Fruit fly (Drosophila melanogaster): ENCODE results near the gene Cds.

The Cds gene

dm6 chr3L:8177795-8178564, 50.4 kb downstream of the Cds start, which contains the start of gene Nmt (continued):
- TF ChIP-seq crp (GFP tag; optimal IDR thresholded peaks at IDR 0.05): peak; percentile 25 to 90
- TF ChIP-seq CG10209 (GFP tag; optimal IDR thresholded peaks at IDR 0.05): peak; percentile 36
- no peak for TF ChIP-seq HLH3B (GFP tag; IDR thresholded peaks at IDR 0.05)
- no peak for TF ChIP-seq Bteb2 (GFP tag; optimal IDR thresholded peaks at IDR 0.05)
- no peak for TF ChIP-seq al (GFP tag; IDR thresholded peaks at IDR 0.05)
- TF ChIP-seq gfzf (GFP tag; optimal IDR thresholded peaks at IDR 0.05): peak; percentile 80
- TF ChIP-seq Drgx (GFP tag; IDR thresholded peaks at IDR 0.05): no peak
- TF ChIP-seq CG42726 (GFP tag; IDR thresholded peaks at IDR 0.05; ENCODE audit: partially characterized antibody): peak; percentile 35; the same call in 1 of the 2 replicates
- peak; percentile 72 for TF ChIP-seq CG9932 (GFP tag; IDR thresholded peaks at IDR 0.05)
- TF ChIP-seq CG8765 (GFP tag; IDR thresholded peaks at IDR 0.05): no peak
- no peak for TF ChIP-seq CG10431 (GFP tag; optimal IDR thresholded peaks at IDR 0.05)
- TF ChIP-seq Dfd (GFP tag; optimal IDR thresholded peaks at IDR 0.05): no peak
- TF ChIP-seq Tbp (GFP tag; optimal IDR thresholded peaks at IDR 0.05): no peak
- TF ChIP-seq klu (GFP tag; IDR thresholded peaks at IDR 0.05): no peak
- TF ChIP-seq zfh1 (GFP tag; IDR thresholded peaks at IDR 0.05): no peak
- TF ChIP-seq Ravus (GFP tag; IDR thresholded peaks at IDR 0.05): no peak
- TF ChIP-seq org-1 (GFP tag; optimal IDR thresholded peaks at IDR 0.05): no peak
- TF ChIP-seq CG9609 (GFP tag; optimal IDR thresholded peaks at IDR 0.05): no peak
- TF ChIP-seq hth (optimal IDR thresholded peaks at IDR 0.05): no peak
- TF ChIP-seq otp (GFP tag; IDR thresholded peaks at IDR 0.05): no peak
- TF ChIP-seq ind (GFP tag; optimal IDR thresholded peaks at IDR 0.05): peak; percentile 44
- no peak for TF ChIP-seq CG12071 (GFP tag; optimal IDR thresholded peaks at IDR 0.05)
- 0 out of 3 replicates have a peak, but pooled peaks have one; percentile 28 for TF ChIP-seq Dbx (GFP tag; IDR thresholded peaks at IDR 0.05)
- no peak for TF ChIP-seq Eip74EF (GFP tag; optimal IDR thresholded peaks at IDR 0.05)
- peak; percentile 2 for TF ChIP-seq CG9817 (tag; optimal IDR thresholded peaks at IDR 0.05)
- TF ChIP-seq caup (GFP tag; optimal IDR thresholded peaks at IDR 0.05; ENCODE audit: severe bottlenecking): no peak
- TF ChIP-seq D (optimal IDR thresholded peaks at IDR 0.05): no peak
- TF ChIP-seq D (GFP tag; optimal IDR thresholded peaks at IDR 0.05): no peak
- peak; percentile 14; the same call in 1 of the 2 replicates for TF ChIP-seq ranshi (GFP tag; IDR thresholded peaks at IDR 0.05)
- TF ChIP-seq Fer2 (tag; optimal IDR thresholded peaks at IDR 0.05): no peak
- no peak for TF ChIP-seq btn (GFP tag; optimal IDR thresholded peaks at IDR 0.05)
- TF ChIP-seq aop (GFP tag; IDR thresholded peaks at IDR 0.05): no peak
- peak; percentile 53; the same call in 1 of the 2 replicates for TF ChIP-seq tna (GFP tag; IDR thresholded peaks at IDR 0.05; ENCODE audit: partially characterized antibody)
- TF ChIP-seq chm (GFP tag; IDR thresholded peaks at IDR 0.05): 0 out of 2 replicates have a peak, but pooled peaks have one; percentile 25
- no peak for TF ChIP-seq TFAM (GFP tag; optimal IDR thresholded peaks at IDR 0.05)
- TF ChIP-seq Optix (GFP tag; IDR thresholded peaks at IDR 0.05): no peak
- no peak for TF ChIP-seq nerfin-1 (tag; optimal IDR thresholded peaks at IDR 0.05)
- TF ChIP-seq gro (GFP tag; optimal IDR thresholded peaks at IDR 0.05): no peak
- TF ChIP-seq ATbp (GFP tag; optimal IDR thresholded peaks at IDR 0.05): no peak
- TF ChIP-seq trh (GFP tag; optimal IDR thresholded peaks at IDR 0.05): no peak
- TF ChIP-seq CG13894 (tag; optimal IDR thresholded peaks at IDR 0.05): no peak
- TF ChIP-seq Usf (GFP tag; optimal IDR thresholded peaks at IDR 0.05): no peak
- peak; percentile 17 for TF ChIP-seq Dek (tag; optimal IDR thresholded peaks at IDR 0.05)
- TF ChIP-seq repo (GFP tag; optimal IDR thresholded peaks at IDR 0.05): no peak
- no peak for TF ChIP-seq CTCF (GFP tag; optimal IDR thresholded peaks at IDR 0.05)
- TF ChIP-seq Sry-β (GFP tag; optimal IDR thresholded peaks at IDR 0.05): no peak
- no peak for TF ChIP-seq lab (GFP tag; optimal IDR thresholded peaks at IDR 0.05)
- TF ChIP-seq CG2889 (GFP tag; IDR thresholded peaks at IDR 0.05): 0 out of 3 replicates have a peak, but pooled peaks have one; percentile 33
- no peak for TF ChIP-seq ken (GFP tag; IDR thresholded peaks at IDR 0.05)
- no peak for TF ChIP-seq Camta (GFP tag; optimal IDR thresholded peaks at IDR 0.05)
- TF ChIP-seq lilli (GFP tag; optimal IDR thresholded peaks at IDR 0.05): peak; percentile 59
